Worm (Caenorhabditis elegans) whole organism, early embryonic: ENCODE measurements around the gene clec-197.

Experiments used
- B0310.2 ChIP-seq: sonication (generic microtip); optimal IDR thresholded peaks from 2 replicates; lab custom pipeline; 2016; ENCODE audit warnings: mild to moderate bottlenecking, missing genetic modification characterization, missing compliant biosample characterization
- F13C5.2 ChIP-seq: sonication (generic microtip); optimal IDR thresholded peaks from 2 replicates; lab custom pipeline; 2017; ENCODE audit warnings: mild to moderate bottlenecking, missing genetic modification characterization, inconsistent platforms, missing compliant biosample characterization
- aly-1 ChIP-seq: sonication (generic microtip); optimal IDR thresholded peaks from 2 replicates; lab custom pipeline; 2016; ENCODE audit warnings: missing genetic modification characterization, missing compliant biosample characterization
- ama-1 ChIP-seq: fragments of 150-350 bp; optimal IDR thresholded peaks from 2 replicates; lab custom pipeline; 2014
- ceh-13 ChIP-seq: fragments of 200-800 bp; sonication (Bioruptor generic); optimal IDR thresholded peaks from 2 replicates; lab custom pipeline; 2018; ENCODE audit warnings: mild to moderate bottlenecking, missing genetic modification characterization, missing compliant biosample characterization
- ceh-36 ChIP-seq: sonication (generic microtip); optimal IDR thresholded peaks from 2 replicates; lab custom pipeline; 2016; ENCODE audit warnings: missing genetic modification characterization, inconsistent platforms, missing compliant biosample characterization
- ets-7 ChIP-seq: sonication (generic microtip); optimal IDR thresholded peaks from 2 replicates; lab custom pipeline; 2016; ENCODE audit warnings: missing genotype, missing genetic modification characterization, missing compliant biosample characterization
- flt-1 ChIP-seq: fragments of 200-800 bp; sonication (Bioruptor generic); IDR thresholded peaks from 2 replicates; pipeline ENCODE4 v1.3.6; 2022; ENCODE audit warnings: missing genetic modification characterization, missing compliant biosample characterization
- hmbx-1 ChIP-seq: sonication (generic microtip); optimal IDR thresholded peaks from 2 replicates; lab custom pipeline; 2016; ENCODE audit warnings: mild to moderate bottlenecking, missing genetic modification characterization, missing compliant biosample characterization
- hmg-4 ChIP-seq: fragments of 200-800 bp; sonication (Bioruptor generic); optimal IDR thresholded peaks from 2 replicates; lab custom pipeline; 2018; ENCODE audit warnings: mild to moderate bottlenecking, missing genetic modification characterization, missing compliant biosample characterization
- hnd-1 ChIP-seq: sonication (generic microtip); optimal IDR thresholded peaks from 2 replicates; lab custom pipeline; 2016; ENCODE audit warnings: missing genetic modification characterization, missing compliant biosample characterization
- pes-1 ChIP-seq: fragments of 200-800 bp; sonication (Bioruptor generic); IDR thresholded peaks from 2 replicates; pipeline ENCODE4 v1.3.6; 2022; ENCODE audit warnings: missing genetic modification reagents, missing genetic modification characterization, missing compliant biosample characterization
- scrt-1 ChIP-seq: fragments of 200-800 bp; sonication (Bioruptor generic); IDR thresholded peaks from 2 replicates; pipeline ENCODE4 v1.3.6; 2022; ENCODE audit warnings: missing genetic modification characterization, missing compliant biosample characterization
- sea-1 ChIP-seq: fragments of 200-800 bp; sonication (Bioruptor generic); conservative IDR thresholded peaks from 2 replicates; pipeline ENCODE4 v1.3.6; 2022; ENCODE audit warnings: missing genetic modification characterization, missing compliant biosample characterization
- tbx-11 ChIP-seq: fragments of 200-800 bp; sonication (Bioruptor generic); IDR thresholded peaks from 2 replicates; pipeline ENCODE4 v1.3.6; 2022; ENCODE audit warnings: missing genetic modification characterization, missing compliant biosample characterization
- tbx-37 ChIP-seq: fragments of 200-800 bp; sonication (Bioruptor generic); conservative IDR thresholded peaks from 2 replicates; pipeline ENCODE4 v1.3.6; 2022; ENCODE audit warnings: missing genetic modification reagents, missing genetic modification characterization, missing compliant biosample characterization
- tra-4 ChIP-seq: sonication (generic microtip); optimal IDR thresholded peaks from 2 replicates; lab custom pipeline; 2017; ENCODE audit warnings: missing genetic modification characterization, missing compliant biosample characterization

clec-197 gene

ce11 chrIV:17368292-17368691 is 21.8 kb upstream of the clec-197 start, which contains the start of gene trh-1:
Gene trh-1 (plus strand): TSS chrIV:17368592.
- TF ChIP-seq ama-1 (lab: Kevin White, UChicago) (no peak), hnd-1 (tag; lab: Kevin White, UChicago) (no peak), tbx-11 (GFP tag; lab: Robert Waterston, UW) (no peak), hmg-4 (GFP tag; lab: Kevin White, UChicago) (no peak), sea-1 (GFP tag; lab: Robert Waterston, UW) (no peak), F13C5.2 (tag; lab: Kevin White, UChicago) (no peak), ceh-13 (GFP tag; lab: Kevin White, UChicago) (no peak), flt-1 (GFP tag; lab: Robert Waterston, UW) (no peak), pes-1 (GFP tag; lab: Robert Waterston, UW) (no peak), hmbx-1 (no peak)

ce11 chrIV:17367294-17367693 is 20.8 kb upstream of the clec-197 start, which contains the start of gene zipt-17:
Gene zipt-17 (minus strand): TSS chrIV:17367394.
- TF ChIP-seq B0310.2 = no peak
- no peak for TF ChIP-seq tbx-37 (GFP tag; lab: Robert Waterston, UW)
- TF ChIP-seq tbx-11 (GFP tag; lab: Robert Waterston, UW) = no peak
- no peak for TF ChIP-seq hmbx-1
- TF ChIP-seq sea-1 (GFP tag; lab: Robert Waterston, UW) = no peak
- no peak for TF ChIP-seq F13C5.2 (tag; lab: Kevin White, UChicago)
- TF ChIP-seq ama-1 (lab: Kevin White, UChicago) = no peak
- no peak for TF ChIP-seq ceh-13 (GFP tag; lab: Kevin White, UChicago)
- TF ChIP-seq ceh-36 = no peak
- TF ChIP-seq scrt-1 (GFP tag; lab: Robert Waterston, UW) = no peak
- TF ChIP-seq pes-1 (GFP tag; lab: Robert Waterston, UW) = no peak
- no peak for TF ChIP-seq flt-1 (GFP tag; lab: Robert Waterston, UW)
- no peak for TF ChIP-seq aly-1 (tag; lab: Kevin White, UChicago)

- TF ChIP-seq hmg-4 (GFP tag; lab: Kevin White, UChicago) = no peak
- no peak for TF ChIP-seq tbx-11 (GFP tag; lab: Robert Waterston, UW)
- TF ChIP-seq sea-1 (GFP tag; lab: Robert Waterston, UW) = no peak
- TF ChIP-seq ama-1 (lab: Kevin White, UChicago) = no peak
- no peak for TF ChIP-seq tra-4
- TF ChIP-seq tbx-37 (GFP tag; lab: Robert Waterston, UW) = no peak
- TF ChIP-seq hmbx-1 = no peak
- TF ChIP-seq pes-1 (GFP tag; lab: Robert Waterston, UW) = no peak
- no peak for TF ChIP-seq scrt-1 (GFP tag; lab: Robert Waterston, UW)
- TF ChIP-seq hnd-1 (tag; lab: Kevin White, UChicago) = no peak
These were observed 14.6 kb upstream of the clec-197 start, which contains the start of gene clec-202 for ce11 chrIV:17361143-17361542. Gene clec-202 (plus strand): TSS chrIV:17361443.

ce11 chrIV:17351586-17351985 is 5.1 kb upstream of the clec-197 start, which contains the start of gene clec-199:
Gene clec-199 (plus strand): TSS chrIV:17351886.
- TF ChIP-seq ets-7 = no peak
- no peak for TF ChIP-seq scrt-1 (GFP tag; lab: Robert Waterston, UW)
- TF ChIP-seq ama-1 (lab: Kevin White, UChicago) = no peak
- no peak for TF ChIP-seq flt-1 (GFP tag; lab: Robert Waterston, UW)
- no peak for TF ChIP-seq hnd-1 (tag; lab: Kevin White, UChicago)

ce11 chrIV:17343482-17343881 is 3.0 kb downstream of the clec-197 start, which contains the start of gene C49C3.11:
Gene C49C3.11 (plus strand): TSS chrIV:17343782.
- TF ChIP-seq hmg-4 (GFP tag; lab: Kevin White, UChicago) = no peak
- no peak for TF ChIP-seq ceh-13 (GFP tag; lab: Kevin White, UChicago)
- TF ChIP-seq ets-7 = no peak
- TF ChIP-seq tbx-11 (GFP tag; lab: Robert Waterston, UW) = no peak
- TF ChIP-seq ama-1 (lab: Kevin White, UChicago) = no peak
- TF ChIP-seq B0310.2 = no peak
- TF ChIP-seq hnd-1 (tag; lab: Kevin White, UChicago) = no peak
- TF ChIP-seq flt-1 (GFP tag; lab: Robert Waterston, UW) = no peak
- no peak for TF ChIP-seq aly-1 (tag; lab: Kevin White, UChicago)
- TF ChIP-seq hmbx-1 = no peak
- TF ChIP-seq ceh-36 = no peak
- TF ChIP-seq scrt-1 (GFP tag; lab: Robert Waterston, UW) = no peak
- no peak for TF ChIP-seq tra-4
- no peak for TF ChIP-seq F13C5.2 (tag; lab: Kevin White, UChicago)
- no peak for TF ChIP-seq sea-1 (GFP tag; lab: Robert Waterston, UW)
- TF ChIP-seq pes-1 (GFP tag; lab: Robert Waterston, UW) = no peak

ce11 chrIV:17342667-17343066 is 3.8 kb downstream of the clec-197 start, which contains the start of gene C49C3.21:
Gene C49C3.21 (plus strand): TSS chrIV:17342967.
- TF ChIP-seq flt-1 (GFP tag; lab: Robert Waterston, UW) = no peak

- TF ChIP-seq tbx-11 (GFP tag; lab: Robert Waterston, UW) (no peak), tbx-37 (GFP tag; lab: Robert Waterston, UW) (no peak), B0310.2 (no peak), ceh-13 (GFP tag; lab: Kevin White, UChicago) (no peak), hnd-1 (tag; lab: Kevin White, UChicago) (no peak), aly-1 (tag; lab: Kevin White, UChicago) (no peak), flt-1 (GFP tag; lab: Robert Waterston, UW) (no peak), scrt-1 (GFP tag; lab: Robert Waterston, UW) (no peak), hmg-4 (GFP tag; lab: Kevin White, UChicago) (no peak), tra-4 (no peak), sea-1 (GFP tag; lab: Robert Waterston, UW) (no peak), hmbx-1 (no peak), ets-7 (no peak), pes-1 (GFP tag; lab: Robert Waterston, UW) (no peak), ceh-36 (no peak), F13C5.2 (tag; lab: Kevin White, UChicago) (no peak), ama-1 (lab: Kevin White, UChicago) (no peak)
These were observed 4.3 kb downstream of the clec-197 start, which contains the start of gene C49C3.9 for ce11 chrIV:17342179-17342578. Gene C49C3.9 (minus strand): TSS chrIV:17342314.
